Fruit fly (Drosophila melanogaster) whole organism, prepupa: ENCODE results near the gene ATPsynCF6.

Experiments
- Blimp-1 ChIP-seq: fragments of 200-800 bp; sonication (Bioruptor generic); optimal IDR thresholded peaks from 3 replicates; lab custom pipeline; 2017; ENCODE audit warnings: missing biosample characterization, missing genetic modification characterization, mild to moderate bottlenecking, moderate library complexity, missing genetic modification reagents
- Eip75B ChIP-seq: fragments of 200-800 bp; sonication (Bioruptor generic); optimal IDR thresholded peaks from 3 replicates; lab custom pipeline; 2016; ENCODE audit warnings: missing biosample characterization, missing genetic modification characterization

DNA sequence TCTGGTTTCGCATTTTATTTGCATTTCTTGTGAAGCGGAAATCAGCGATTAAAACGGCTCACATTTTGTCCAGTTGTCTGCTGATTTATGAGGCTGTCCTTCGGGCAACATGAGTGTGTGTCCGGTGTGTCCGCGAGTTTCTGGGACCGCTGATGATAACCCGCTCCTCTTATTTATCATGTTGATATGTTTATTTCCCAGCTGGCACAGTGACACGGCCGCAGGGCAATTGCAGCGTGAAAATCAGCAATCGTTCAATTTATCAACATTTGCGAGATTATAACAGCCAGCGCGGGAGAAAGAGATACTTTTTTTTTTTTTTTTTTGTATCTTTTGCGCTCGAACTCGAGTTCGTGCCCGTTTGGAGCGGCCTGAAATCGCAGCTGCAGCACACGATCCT is 4.5 kb upstream of the ATPsynCF6 start:
- no peak for TF ChIP-seq Eip75B (GFP tag; lab: Kevin White, UChicago)
- TF ChIP-seq Blimp-1: no peak
